Worm (Caenorhabditis elegans) whole organism, L4/young adult: ENCODE data around the gene B0281.5.
"Not testable (repeated sequence)": the region's sequence is repeated elsewhere in the genome, so short reads cannot be mapped to it uniquely, and the experiment has no call there.

ENCODE experiments used
- W03F9.2 ChIP-seq: fragments of 150-350 bp; optimal IDR thresholded peaks from 2 replicates; lab custom pipeline; 2014; ENCODE audit warnings: missing biosample characterization, missing genetic modification characterization
- dao-5 ChIP-seq: sonication (generic microtip); optimal IDR thresholded peaks from 2 replicates; lab custom pipeline; 2016; ENCODE audit warnings: missing genotype, missing genetic modification characterization, moderate library complexity, missing compliant biosample characterization
- him-1 ChIP-seq: sonication (generic microtip); optimal IDR thresholded peaks from 2 replicates; lab custom pipeline; 2016; ENCODE audit warnings: missing genotype, missing genetic modification reagents, missing genetic modification characterization, missing compliant biosample characterization

B0281.5 gene

ce11 chrII:2279839-2280238 is 20.9 kb downstream of the B0281.5 start, which contains the start of gene K09F6.11:
Gene K09F6.11, plus strand, starts transcription at chrII:2280139.
- no peak for TF ChIP-seq him-1 (tag; lab: Kevin White, UChicago)
- no peak for TF ChIP-seq dao-5 (tag; lab: Kevin White, UChicago)
- TF ChIP-seq W03F9.2 (tag; lab: Kevin White, UChicago) = no peak

ce11 chrII:2279263-2279662 is 21.5 kb downstream of the B0281.5 start, which contains the start of gene K09F6.6:
Gene K09F6.6, minus strand, starts transcription at chrII:2279305.
- no peak for TF ChIP-seq W03F9.2 (tag; lab: Kevin White, UChicago)
- no peak for TF ChIP-seq dao-5 (tag; lab: Kevin White, UChicago)
- no peak for TF ChIP-seq him-1 (tag; lab: Kevin White, UChicago)

- TF ChIP-seq W03F9.2 (tag; lab: Kevin White, UChicago) = no peak
- TF ChIP-seq him-1 (tag; lab: Kevin White, UChicago) = no peak
- TF ChIP-seq dao-5 (tag; lab: Kevin White, UChicago) = no peak
These were observed 23.3 kb downstream of the B0281.5 start, which contains the start of gene K09F6.15 for ce11 chrII:2277418-2277817. Gene K09F6.15, minus strand, starts transcription at chrII:2277518.

ce11 chrII:2273750-2274149 is 27.0 kb downstream of the B0281.5 start:
- no peak for TF ChIP-seq him-1 (tag; lab: Kevin White, UChicago)
- TF ChIP-seq dao-5 (tag; lab: Kevin White, UChicago) = no peak
- TF ChIP-seq W03F9.2 (tag; lab: Kevin White, UChicago) = no peak

- TF ChIP-seq dao-5, him-1, W03F9.2 (tag; lab: Kevin White, UChicago): not testable (repeated sequence)
These were observed 45.9 kb downstream of the B0281.5 start, which contains the start of gene K09F6.3 for ce11 chrII:2254861-2255260. Gene K09F6.3, plus strand, starts transcription at chrII:2255161.

- TF ChIP-seq him-1 (tag; lab: Kevin White, UChicago) = no peak
These were observed 47.1 kb downstream of the B0281.5 start for ce11 chrII:2253676-2254075.

ce11 chrII:2251617-2252016 is 49.1 kb downstream of the B0281.5 start:
- TF ChIP-seq W03F9.2 (tag; lab: Kevin White, UChicago) (no peak), dao-5 (tag; lab: Kevin White, UChicago) (no peak), him-1 (tag; lab: Kevin White, UChicago) (no peak)
